Worm (Caenorhabditis elegans): ENCODE data around the gene C56E6.7.
A peak's percentile ranks its signal among the peaks of the same experiment; 100 is the strongest.

C56E6.7 gene

ce11 chrII:6521316-6521715, 4.9 kb downstream of the C56E6.7 start, which contains the start of gene toe-2:
TSS of gene toe-2 (minus strand) at chrII:6521385.
- no peak for TF ChIP-seq nhr-25 (tag; optimal IDR thresholded peaks at IDR 0.05; ENCODE audit: borderline replicate concordance, insufficient read depth)
- TF ChIP-seq lin-38 (GFP tag; IDR thresholded peaks at IDR 0.05) = no peak
- no peak for TF ChIP-seq daf-16 (GFP tag; optimal IDR thresholded peaks at IDR 0.05)
- peak; percentile 88 for TF ChIP-seq daf-16 (tag; optimal IDR thresholded peaks at IDR 0.05)
- TF ChIP-seq dve-1 (tag; optimal IDR thresholded peaks at IDR 0.05; ENCODE audit: insufficient read depth) = peak; percentile 18
- peak; percentile 37 for TF ChIP-seq hlh-11 (tag; optimal IDR thresholded peaks at IDR 0.05)

ce11 chrII:6522622-6523254, 6.4 kb downstream of the C56E6.7 start:
- TF ChIP-seq unc-62 (GFP tag; optimal IDR thresholded peaks at IDR 0.05 in 1 of 2) = peak in 1 of 2 experiments; percentile 88
- no peak for TF ChIP-seq unc-62 (tag; optimal IDR thresholded peaks at IDR 0.05)
- no peak for TF ChIP-seq ZK546.5 (tag; optimal IDR thresholded peaks at IDR 0.05)
- no peak for TF ChIP-seq F49E8.2 (tag; optimal IDR thresholded peaks at IDR 0.05; ENCODE audit: borderline replicate concordance)
- peak; percentile 3 for TF ChIP-seq mxl-3 (GFP tag; optimal IDR thresholded peaks at IDR 0.05)
- no peak for TF ChIP-seq nhr-111 (GFP tag; optimal IDR thresholded peaks at IDR 0.05)
- no peak for TF ChIP-seq D1046.2 (GFP tag; IDR thresholded peaks at IDR 0.05)
- no peak for TF ChIP-seq mes-2 (tag; optimal IDR thresholded peaks at IDR 0.05; ENCODE audit: poor library complexity, severe bottlenecking)
- TF ChIP-seq pqm-1 (tag; optimal IDR thresholded peaks at IDR 0.05) = no peak
- no peak for TF ChIP-seq lin-29 (GFP tag; IDR thresholded peaks at IDR 0.05)
- TF ChIP-seq Y5F2A.4 (GFP tag; optimal IDR thresholded peaks at IDR 0.05) = no peak
- TF ChIP-seq F44E2.7 (GFP tag; IDR thresholded peaks at IDR 0.05) = no peak
- no peak for TF ChIP-seq snpc-4 (tag; optimal IDR thresholded peaks at IDR 0.05)
- TF ChIP-seq ztf-11 (tag; optimal IDR thresholded peaks at IDR 0.05) = no peak
- TF ChIP-seq F26F4.8 (GFP tag; conservative IDR thresholded peaks at IDR 0.05) = no peak
- TF ChIP-seq nhr-76 (tag; optimal IDR thresholded peaks at IDR 0.05) = no peak
- no peak for TF ChIP-seq nhr-41 (GFP tag; IDR thresholded peaks at IDR 0.05)
- TF ChIP-seq ceh-20 (GFP tag; IDR thresholded peaks at IDR 0.05) = no peak
- TF ChIP-seq set-16 (GFP tag; IDR thresholded peaks at IDR 0.05) = no peak
- TF ChIP-seq madf-9 (GFP tag; conservative IDR thresholded peaks at IDR 0.05) = no peak
- TF ChIP-seq lim-7 (GFP tag; IDR thresholded peaks at IDR 0.05) = no peak
- peak; percentile 29 for TF ChIP-seq nhr-28 (tag; optimal IDR thresholded peaks at IDR 0.05)
- TF ChIP-seq saeg-2 (GFP tag; IDR thresholded peaks at IDR 0.05) = no peak
- no peak for TF ChIP-seq T20F7.1 (GFP tag; optimal IDR thresholded peaks at IDR 0.05)
- TF ChIP-seq nhr-10 (tag; optimal IDR thresholded peaks at IDR 0.05) = no peak
- no peak for TF ChIP-seq mxl-2 (GFP tag; conservative IDR thresholded peaks at IDR 0.05)
- no peak for TF ChIP-seq php-3 (GFP tag; IDR thresholded peaks at IDR 0.05)
- no peak for TF ChIP-seq nhr-48 (tag; optimal IDR thresholded peaks at IDR 0.05)
- TF ChIP-seq lin-15B (tag; optimal IDR thresholded peaks at IDR 0.05) = no peak
- TF ChIP-seq egl-27 (tag; optimal IDR thresholded peaks at IDR 0.05) = no peak
- TF ChIP-seq dmd-9 (GFP tag; IDR thresholded peaks at IDR 0.05) = no peak
- TF ChIP-seq mep-1 (tag; optimal IDR thresholded peaks at IDR 0.05) = no peak
- peak; percentile 28 for TF ChIP-seq hlh-11 (tag; optimal IDR thresholded peaks at IDR 0.05)
- no peak for TF ChIP-seq ceh-62 (tag; optimal IDR thresholded peaks at IDR 0.05)
- TF ChIP-seq daf-16 (GFP tag; optimal IDR thresholded peaks at IDR 0.05) = no peak
- TF ChIP-seq daf-16 (tag; optimal IDR thresholded peaks at IDR 0.05) = peak; percentile 32
- no peak for TF ChIP-seq lsy-2 (tag; optimal IDR thresholded peaks at IDR 0.05)
- no peak for TF ChIP-seq snpc-1.2 (GFP tag; IDR thresholded peaks at IDR 0.05)
- TF ChIP-seq zag-1 (tag; optimal IDR thresholded peaks at IDR 0.05) = no peak
- TF ChIP-seq hlh-30 (tag; optimal IDR thresholded peaks at IDR 0.05; ENCODE audit: insufficient read depth) = no peak
- no peak for TF ChIP-seq nhr-102 (tag; optimal IDR thresholded peaks at IDR 0.05)
- TF ChIP-seq nhr-25 (tag; optimal IDR thresholded peaks at IDR 0.05; ENCODE audit: borderline replicate concordance, insufficient read depth) = no peak
- TF ChIP-seq attf-4 (tag; optimal IDR thresholded peaks at IDR 0.05) = no peak
- TF ChIP-seq lin-1 (GFP tag; IDR thresholded peaks at IDR 0.05) = no peak
- no peak for TF ChIP-seq zfp-3 (GFP tag; conservative IDR thresholded peaks at IDR 0.05)
- TF ChIP-seq lin-13 (GFP tag; optimal IDR thresholded peaks at IDR 0.05) = no peak
